Fruit fly (Drosophila melanogaster) whole organism, prepupa: ENCODE results near the gene CG14687.

Experiments
- CG15336 ChIP-seq: fragments of 200-800 bp; sonication (Bioruptor generic); IDR thresholded peaks from 2 replicates; pipeline ENCODE4 v1.3.6; 2022; ENCODE audit warnings: missing biosample characterization, missing genetic modification characterization
- pdm3 ChIP-seq: fragments of 200-800 bp; sonication (Bioruptor generic); optimal IDR thresholded peaks from 3 replicates; lab custom pipeline; 2016; ENCODE audit warnings: missing biosample characterization, missing genetic modification characterization

DNA sequence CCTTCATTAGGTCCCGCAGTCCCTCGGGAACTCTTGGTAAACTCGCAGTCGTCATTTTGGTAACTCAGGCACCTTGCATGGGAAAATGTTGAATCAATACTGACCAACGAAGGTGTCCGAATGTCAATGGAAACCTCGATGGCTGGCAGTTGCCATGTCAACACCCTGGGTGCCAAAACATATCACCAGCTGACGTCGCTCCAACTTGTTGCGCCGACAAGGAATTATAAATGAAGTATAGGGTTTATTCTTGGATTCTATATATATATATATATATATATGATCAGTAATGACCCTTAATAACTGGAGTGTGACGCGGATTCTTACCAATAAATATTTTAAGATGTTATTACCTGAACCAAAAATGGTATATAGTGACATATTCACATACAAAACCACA is 11.2 kb downstream of the CG14687 start, which contains the start of gene CG14692:
- TF ChIP-seq CG15336 (GFP tag; lab: Robert Waterston, UW), result no peak
- TF ChIP-seq pdm3 (GFP tag; lab: Kevin White, UChicago), result no peak
